Worm (Caenorhabditis elegans): ENCODE measurements around the gene atic-1.
A peak's percentile ranks its signal among the peaks of the same experiment; 100 is the strongest.

The atic-1 gene

ce11 chrIV:7902221-7902904 lies 20.5 kb downstream of the atic-1 start, which contains the start of gene arp-11 (continued):
- TF ChIP-seq lir-3 (tag; optimal IDR thresholded peaks at IDR 0.05; ENCODE audit: poor library complexity) (peak; percentile 35), lin-13 (GFP tag; optimal IDR thresholded peaks at IDR 0.05) (peak; percentile 42), nhr-84 (tag; optimal IDR thresholded peaks at IDR 0.05) (no peak)

ce11 chrIV:7903359-7903758 lies 21.5 kb downstream of the atic-1 start, which contains the start of gene C49H3.6:
C49H3.6 (plus strand) TSS chrIV:7903738.
- TF ChIP-seq fos-1 (tag; optimal IDR thresholded peaks at IDR 0.05) (no peak), skn-1 (tag; optimal IDR thresholded peaks at IDR 0.05) (no peak), fkh-4 (tag; optimal IDR thresholded peaks at IDR 0.05; ENCODE audit: borderline replicate concordance) (no peak), vab-15 (tag; optimal IDR thresholded peaks at IDR 0.05) (no peak), nhr-71 (tag; optimal IDR thresholded peaks at IDR 0.05) (peak; percentile 55), unc-86 (tag; optimal IDR thresholded peaks at IDR 0.05) (no peak), nhr-77 (tag; optimal IDR thresholded peaks at IDR 0.05) (no peak), rnt-1 (tag; optimal IDR thresholded peaks at IDR 0.05) (peak; percentile 42), swsn-7 (tag; optimal IDR thresholded peaks at IDR 0.05) (peak; percentile 40), unc-62 (GFP tag; optimal IDR thresholded peaks at IDR 0.05) (no peak), sptf-1 (tag; optimal IDR thresholded peaks at IDR 0.05) (no peak), pqm-1 (tag; optimal IDR thresholded peaks at IDR 0.05) (no peak), snpc-4 (tag; optimal IDR thresholded peaks at IDR 0.05) (no peak), dsc-1 (tag; optimal IDR thresholded peaks at IDR 0.05) (peak; percentile 23), tlp-1 (tag; optimal IDR thresholded peaks at IDR 0.05) (no peak), lin-14 (GFP tag; optimal IDR thresholded peaks at IDR 0.05) (peak; percentile 79), snu-23 (GFP tag; optimal IDR thresholded peaks at IDR 0.05) (peak; percentile 47), ets-5 (GFP tag; IDR thresholded peaks at IDR 0.05) (no peak), nhr-237 (tag; optimal IDR thresholded peaks at IDR 0.05) (no peak), ama-1 (optimal IDR thresholded peaks at IDR 0.05) (no peak), nhr-76 (tag; optimal IDR thresholded peaks at IDR 0.05) (no peak), egl-27 (tag; optimal IDR thresholded peaks at IDR 0.05) (no peak), jun-1 (tag; optimal IDR thresholded peaks at IDR 0.05) (no peak), alr-1 (tag; optimal IDR thresholded peaks at IDR 0.05; ENCODE audit: borderline replicate concordance) (no peak), elt-2 (tag; optimal IDR thresholded peaks at IDR 0.05) (no peak), ceh-90 (tag; optimal IDR thresholded peaks at IDR 0.05) (no peak), nhr-84 (tag; optimal IDR thresholded peaks at IDR 0.05) (no peak), aly-2 (tag; optimal IDR thresholded peaks at IDR 0.05) (no peak), tbx-2 (tag; optimal IDR thresholded peaks at IDR 0.05) (peak; percentile 6), elt-3 (tag; optimal IDR thresholded peaks at IDR 0.05) (no peak), F16B12.6 (tag; optimal IDR thresholded peaks at IDR 0.05) (peak; percentile 13), nhr-20 (tag; optimal IDR thresholded peaks at IDR 0.05) (peak; percentile 17), lin-39 (tag; optimal IDR thresholded peaks at IDR 0.05) (no peak), nhr-47 (tag; optimal IDR thresholded peaks at IDR 0.05) (no peak), C16A3.4 (tag; optimal IDR thresholded peaks at IDR 0.05) (no peak), mef-2 (tag; optimal IDR thresholded peaks at IDR 0.05) (no peak), sup-37 (GFP tag; optimal IDR thresholded peaks at IDR 0.05) (no peak), zag-1 (tag; optimal IDR thresholded peaks at IDR 0.05) (no peak), blmp-1 (tag; optimal IDR thresholded peaks at IDR 0.05) (no peak), ceh-63 (GFP tag; optimal IDR thresholded peaks at IDR 0.05) (no peak), mab-9 (GFP tag; IDR thresholded peaks at IDR 0.05) (no peak), sox-4 (tag; optimal IDR thresholded peaks at IDR 0.05) (no peak), grh-1 (GFP tag; IDR thresholded peaks at IDR 0.05) (no peak), ceh-88 (GFP tag; IDR thresholded peaks at IDR 0.05) (0 out of 2 replicates have a peak, but pooled peaks have one; percentile 24), hlh-4 (tag; optimal IDR thresholded peaks at IDR 0.05) (no peak), hpl-2 (GFP tag; optimal IDR thresholded peaks at IDR 0.05) (no peak), ceh-8 (GFP tag; optimal IDR thresholded peaks at IDR 0.05) (no peak), egl-13 (tag; optimal IDR thresholded peaks at IDR 0.05) (no peak), ces-1 (GFP tag; optimal IDR thresholded peaks at IDR 0.05) (no peak)

Data from whole organism, L1 larva.